Worm (Caenorhabditis elegans) whole organism, L2 larva: ENCODE data around the gene sek-4.

Experiments
- C34F6.9 ChIP-seq: fragments of 150-350 bp; optimal IDR thresholded peaks from 2 replicates; lab custom pipeline; 2014; ENCODE audit warnings: missing biosample characterization, missing genetic modification characterization
- F13H6.1 ChIP-seq: sonication (generic microtip); optimal IDR thresholded peaks from 2 replicates; lab custom pipeline; 2016; ENCODE audit warnings: missing genetic modification characterization, missing compliant biosample characterization
- R02D3.7 ChIP-seq: fragments of 150-350 bp; optimal IDR thresholded peaks from 2 replicates; lab custom pipeline; 2014; ENCODE audit warnings: missing biosample characterization, missing genetic modification characterization
- alr-1 ChIP-seq: fragments of 150-350 bp; optimal IDR thresholded peaks from 2 replicates; lab custom pipeline; 2014; ENCODE audit warnings: missing biosample characterization, missing genetic modification characterization
- aly-2 ChIP-seq: fragments of 150-350 bp; optimal IDR thresholded peaks from 2 replicates; lab custom pipeline; 2014; ENCODE audit warnings: missing biosample characterization, missing genetic modification characterization
- ama-1 ChIP-seq: fragments of 150-350 bp; optimal IDR thresholded peaks from 2 replicates; lab custom pipeline; 2018; ENCODE audit warnings: inconsistent platforms
- blmp-1 ChIP-seq: sonication (generic microtip); optimal IDR thresholded peaks from 2 replicates; lab custom pipeline; 2017; ENCODE audit warnings: missing genetic modification characterization, mild to moderate bottlenecking, missing compliant biosample characterization, antibody characterized with exemption, moderate library complexity; ENCODE audit not compliant: insufficient read depth
- ceh-16 ChIP-seq: fragments of 150-350 bp; optimal IDR thresholded peaks from 2 replicates; lab custom pipeline; 2014; ENCODE audit warnings: missing biosample characterization, missing genetic modification characterization
- crh-2 ChIP-seq: sonication (generic microtip); optimal IDR thresholded peaks from 2 replicates; lab custom pipeline; 2017; ENCODE audit warnings: missing biosample characterization, missing genetic modification characterization
- egl-27 ChIP-seq: sonication (generic microtip); optimal IDR thresholded peaks from 3 replicates; lab custom pipeline; 2017; ENCODE audit warnings: missing biosample characterization, missing genetic modification reagents, missing genetic modification characterization
- elt-1 ChIP-seq: fragments of 150-350 bp; optimal IDR thresholded peaks from 2 replicates; lab custom pipeline; 2014; ENCODE audit warnings: missing biosample characterization, missing genetic modification characterization
- fos-1 ChIP-seq: fragments of 150-350 bp; optimal IDR thresholded peaks from 2 replicates; lab custom pipeline; 2014; ENCODE audit warnings: missing biosample characterization, missing genetic modification characterization
- lin-13 ChIP-seq: fragments of 150-350 bp; optimal IDR thresholded peaks from 2 replicates; lab custom pipeline; 2014; ENCODE audit warnings: missing biosample characterization, missing genetic modification reagents, missing genetic modification characterization
- lin-39 ChIP-seq: fragments of 150-350 bp; optimal IDR thresholded peaks from 2 replicates; lab custom pipeline; 2014; ENCODE audit warnings: missing biosample characterization, missing genetic modification reagents, missing genetic modification characterization
- lsy-2 ChIP-seq, 2 experiments: fragments of 150-350 bp in 1 of 2; sonication (generic microtip) in 1 of 2; optimal IDR thresholded peaks; 2 replicates each; lab custom pipeline; 2014 to 2017; ENCODE audit warnings: missing biosample characterization in 2 of 2, missing genetic modification characterization in 2 of 2
- mbf-1 ChIP-seq: sonication (generic microtip); optimal IDR thresholded peaks from 2 replicates; lab custom pipeline; 2017; ENCODE audit warnings: missing biosample characterization, missing genetic modification characterization
- mdl-1 ChIP-seq, 2 experiments: fragments of 150-350 bp in 1 of 2; sonication (generic microtip) in 1 of 2; optimal IDR thresholded peaks; 2 replicates each; lab custom pipeline; 2017; ENCODE audit warnings: missing biosample characterization in 2 of 2, missing genetic modification characterization in 2 of 2
- nhr-10 ChIP-seq: sonication (generic microtip); optimal IDR thresholded peaks from 2 replicates; lab custom pipeline; 2017; ENCODE audit warnings: missing biosample characterization, missing genetic modification characterization
- nhr-11 ChIP-seq: fragments of 150-350 bp; optimal IDR thresholded peaks from 2 replicates; lab custom pipeline; 2014; ENCODE audit warnings: missing biosample characterization, missing genetic modification characterization
- nhr-129 ChIP-seq: fragments of 150-350 bp; optimal IDR thresholded peaks from 2 replicates; lab custom pipeline; 2014; ENCODE audit warnings: missing biosample characterization, missing genetic modification characterization
- nhr-23 ChIP-seq: fragments of 150-350 bp; optimal IDR thresholded peaks from 2 replicates; lab custom pipeline; 2014; ENCODE audit warnings: missing biosample characterization, missing genetic modification reagents, missing genetic modification characterization
- nhr-237 ChIP-seq: fragments of 150-350 bp; optimal IDR thresholded peaks from 2 replicates; lab custom pipeline; 2014; ENCODE audit warnings: missing biosample characterization, missing genetic modification characterization
- nhr-6 ChIP-seq: fragments of 150-350 bp; optimal IDR thresholded peaks from 2 replicates; lab custom pipeline; 2014; ENCODE audit warnings: missing biosample characterization, missing genetic modification characterization
- nhr-77 ChIP-seq: fragments of 150-350 bp; optimal IDR thresholded peaks from 2 replicates; lab custom pipeline; 2014; ENCODE audit warnings: missing biosample characterization, missing genetic modification characterization
- peb-1 ChIP-seq: fragments of 150-350 bp; optimal IDR thresholded peaks from 2 replicates; lab custom pipeline; 2014; ENCODE audit warnings: missing biosample characterization, missing genetic modification characterization
- skn-1 ChIP-seq: sonication (generic microtip); optimal IDR thresholded peaks from 2 replicates; lab custom pipeline; 2017; ENCODE audit warnings: missing biosample characterization, missing genetic modification characterization
- sma-9 ChIP-seq, 2 experiments: fragments of 150-350 bp in 1 of 2; sonication (generic microtip) in 1 of 2; optimal IDR thresholded peaks; 2 replicates each; lab custom pipeline; 2014 to 2016; ENCODE audit warnings: missing genetic modification characterization in 2 of 2, mild to moderate bottlenecking in 1 of 2, missing biosample characterization in 1 of 2, missing compliant biosample characterization in 1 of 2, missing genetic modification reagents in 1 of 2, moderate library complexity in 1 of 2
- snpc-4 ChIP-seq: fragments of 150-350 bp; optimal IDR thresholded peaks from 2 replicates; lab custom pipeline; 2014; ENCODE audit warnings: missing biosample characterization, missing genetic modification characterization
- unc-39 ChIP-seq: fragments of 150-350 bp; optimal IDR thresholded peaks from 2 replicates; lab custom pipeline; 2014; ENCODE audit warnings: missing biosample characterization, missing genetic modification characterization
- unc-55 ChIP-seq: fragments of 150-350 bp; sonication (generic microtip); optimal IDR thresholded peaks from 3 replicates; lab custom pipeline; 2014; ENCODE audit warnings: missing biosample characterization, missing genetic modification reagents, missing genetic modification characterization
- zag-1 ChIP-seq: fragments of 150-350 bp; optimal IDR thresholded peaks from 2 replicates; lab custom pipeline; 2014; ENCODE audit warnings: missing biosample characterization, missing genetic modification characterization
- ztf-1 ChIP-seq: fragments of 200-800 bp; sonication (Bioruptor generic); conservative IDR thresholded peaks from 2 replicates; pipeline ENCODE4 v1.3.6; 2022; ENCODE audit warnings: missing genetic modification characterization, missing compliant biosample characterization
- ztf-11 ChIP-seq: sonication (generic microtip); optimal IDR thresholded peaks from 2 replicates; lab custom pipeline; 2017; ENCODE audit warnings: missing biosample characterization, missing genetic modification characterization

Gene sek-4

ce11 chrX:5344287-5344686 is 30.6 kb upstream of the sek-4 start, which contains the start of gene C26B9.1:
C26B9.1 (plus strand) TSS chrX:5344587.
- no peak for TF ChIP-seq elt-1 (tag; lab: Kevin White, UChicago)
- TF ChIP-seq sma-9 (GFP tag; optimal IDR thresholded peaks at IDR 0.05; lab: Kevin White, UChicago) = peak; percentile 24
- no peak for TF ChIP-seq sma-9 (tag; optimal IDR thresholded peaks at IDR 0.05; lab: Kevin White, UChicago)
- peak; percentile 14 for TF ChIP-seq C34F6.9

ce11 chrX:5346303-5346702 is 28.6 kb upstream of the sek-4 start:
- TF ChIP-seq fos-1 (tag; lab: Kevin White, UChicago) (peak; percentile 10), peb-1 (tag; lab: Kevin White, UChicago) (no peak)

- TF ChIP-seq zag-1 (tag; lab: Kevin White, UChicago) (peak; percentile 13), fos-1 (tag; lab: Kevin White, UChicago) (no peak), egl-27 (no peak), lin-13 (GFP tag; lab: Kevin White, UChicago) (no peak)
These were observed 27.0 kb upstream of the sek-4 start for ce11 chrX:5347856-5348255.

DNA sequence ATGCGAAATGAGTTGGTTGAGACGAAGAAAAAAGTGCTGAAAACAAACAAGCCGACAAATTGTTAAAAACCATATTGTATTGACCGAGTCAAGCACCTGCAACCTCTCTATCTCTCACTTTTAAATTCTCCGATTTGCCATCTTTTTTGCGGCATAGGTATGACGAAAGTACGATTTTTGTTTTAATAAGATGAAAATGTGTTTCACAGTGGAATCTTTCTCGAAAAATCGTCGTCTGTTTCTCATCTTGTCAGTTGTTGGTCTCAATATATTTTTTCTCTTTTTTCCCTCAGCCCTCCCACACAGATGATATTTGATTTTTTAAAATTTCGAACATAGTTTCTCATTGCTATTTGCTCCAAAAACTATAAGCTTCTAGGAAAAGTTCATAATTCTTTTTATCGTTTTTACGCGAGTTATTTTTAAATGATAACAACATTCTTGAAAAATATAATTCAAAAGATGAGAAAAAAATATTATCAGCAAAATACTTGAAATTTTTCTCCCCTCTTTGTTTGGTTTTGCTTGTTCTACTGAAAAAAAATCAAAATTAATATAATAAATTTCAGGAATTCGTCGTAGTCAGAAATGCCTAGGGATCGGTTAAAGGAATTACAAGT is 26.2 kb upstream of the sek-4 start, which contains the start of gene syx-3:
Gene syx-3 (plus strand): TSS at position 570 of the 620 bp plus-strand sequence.
- TF ChIP-seq ztf-1 (GFP tag; lab: Robert Waterston, UW) (no peak), sma-9 (GFP tag; optimal IDR thresholded peaks at IDR 0.05; lab: Kevin White, UChicago) (no peak), sma-9 (tag; optimal IDR thresholded peaks at IDR 0.05; lab: Kevin White, UChicago) (no peak), aly-2 (no peak), blmp-1 (no peak), mbf-1 (tag; lab: Kevin White, UChicago) (no peak), skn-1 (tag; lab: Kevin White, UChicago) (no peak), nhr-237 (tag; lab: Kevin White, UChicago) (no peak), elt-1 (tag; lab: Kevin White, UChicago) (no peak), nhr-129 (tag; lab: Kevin White, UChicago) (no peak), mdl-1 (tag; optimal IDR thresholded peaks at IDR 0.05; lab: Kevin White, UChicago) (no peak), nhr-6 (tag; lab: Kevin White, UChicago) (no peak), unc-55 (GFP tag; lab: Kevin White, UChicago) (no peak), egl-27 (no peak), lin-39 (no peak), ztf-11 (tag; lab: Kevin White, UChicago) (no peak), alr-1 (no peak), unc-39 (tag; lab: Kevin White, UChicago) (no peak), nhr-77 (no peak), lsy-2 (tag; optimal IDR thresholded peaks at IDR 0.05; lab: Kevin White, UChicago) (no peak)

DNA sequence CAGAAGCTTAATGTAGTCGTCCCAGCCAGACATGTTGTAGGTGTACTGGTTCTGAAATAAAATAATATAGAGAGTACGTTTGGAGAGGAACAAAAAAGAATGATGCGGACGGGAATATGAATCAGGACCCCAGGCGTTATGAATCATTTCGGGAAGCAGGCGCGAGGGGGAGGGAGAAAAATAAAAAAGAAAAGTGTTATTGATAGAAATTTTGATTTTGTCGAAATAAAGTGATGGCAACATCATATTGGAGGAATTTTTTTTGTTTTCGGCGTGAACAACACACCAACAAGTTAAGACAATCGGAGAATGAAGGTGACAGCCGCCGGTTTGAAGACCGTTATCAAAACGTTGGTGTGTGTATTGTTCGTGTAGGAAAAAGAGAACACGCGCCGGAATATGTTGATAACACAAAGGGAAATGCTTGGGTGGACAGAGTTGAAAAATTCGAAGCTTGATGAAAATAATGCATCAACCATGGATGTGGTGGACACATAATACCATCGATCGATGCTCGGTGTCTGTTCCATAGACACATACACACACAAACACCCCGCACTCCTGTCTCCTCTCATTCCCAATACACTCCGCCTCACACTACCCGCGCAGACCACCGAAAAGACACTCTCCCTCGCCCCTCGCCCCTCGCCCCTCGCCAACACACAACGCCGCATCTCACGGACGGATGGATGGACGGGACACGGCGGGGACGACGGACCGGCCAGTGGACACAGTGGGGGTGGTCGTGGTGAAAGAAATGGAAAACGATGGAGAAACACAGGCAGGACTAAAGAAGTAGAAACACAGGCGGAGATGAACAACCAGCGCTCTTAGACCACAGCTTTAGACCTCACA is 20.6 kb upstream of the sek-4 start, which contains the start of gene pfn-2:
Gene pfn-2 (minus strand): TSS at position 51 of the 855 bp plus-strand sequence.
- TF ChIP-seq R02D3.7 (tag; lab: Kevin White, UChicago) (no peak), nhr-11 (tag; lab: Kevin White, UChicago) (no peak), F13H6.1 (tag; lab: Kevin White, UChicago) (peak; percentile 29), unc-55 (GFP tag; lab: Kevin White, UChicago) (peak; percentile 44), ama-1 (lab: Kevin White, UChicago) (no peak), fos-1 (tag; lab: Kevin White, UChicago) (peak; percentile 16), nhr-23 (tag; lab: Kevin White, UChicago) (no peak), skn-1 (tag; lab: Kevin White, UChicago) (no peak), snpc-4 (tag; lab: Kevin White, UChicago) (peak; percentile 21), ceh-16 (no peak), nhr-10 (tag; lab: Kevin White, UChicago) (no peak), nhr-237 (tag; lab: Kevin White, UChicago) (no peak), peb-1 (tag; lab: Kevin White, UChicago) (no peak), crh-2 (tag; lab: Kevin White, UChicago) (peak; percentile 3), elt-1 (tag; lab: Kevin White, UChicago) (no peak)
